Worm (Caenorhabditis elegans): ENCODE data around the gene W06A11.1.

Gene W06A11.1

DNA sequence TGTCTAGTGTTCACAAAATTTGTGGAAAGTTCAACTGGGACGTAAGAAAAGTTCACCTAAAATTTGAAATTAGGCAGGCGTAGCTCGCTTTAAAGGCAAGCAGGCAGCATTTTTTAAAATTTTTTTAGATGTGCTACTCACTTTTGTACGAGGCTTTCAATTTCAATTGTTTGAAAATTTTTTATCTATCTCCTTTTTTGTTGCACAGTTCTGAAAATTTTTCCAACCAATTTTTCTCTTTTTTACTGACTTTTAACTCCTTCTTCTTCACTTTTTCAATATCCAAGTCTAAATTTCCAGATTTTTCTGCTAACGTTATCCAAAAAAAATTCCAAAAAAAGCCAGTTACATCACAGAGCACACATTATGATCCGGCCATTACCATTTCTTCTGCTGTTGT lies at the start of gene W06A11.1:
TSS of gene W06A11.1 (plus strand) at position 301 of the 400 bp plus-strand sequence.
- TF ChIP-seq arid-1 (GFP tag; conservative IDR thresholded peaks at IDR 0.05) (no peak), hlh-11 (tag; optimal IDR thresholded peaks at IDR 0.05) (no peak), gei-8 (GFP tag; optimal IDR thresholded peaks at IDR 0.05) (no peak), lin-38 (GFP tag; IDR thresholded peaks at IDR 0.05) (no peak), aly-2 (tag; optimal IDR thresholded peaks at IDR 0.05) (no peak), ceh-20 (GFP tag; IDR thresholded peaks at IDR 0.05) (no peak), daf-8 (GFP tag; IDR thresholded peaks at IDR 0.05) (no peak), lin-13 (GFP tag; optimal IDR thresholded peaks at IDR 0.05) (no peak), spr-3 (GFP tag; optimal IDR thresholded peaks at IDR 0.05) (no peak)

DNA sequence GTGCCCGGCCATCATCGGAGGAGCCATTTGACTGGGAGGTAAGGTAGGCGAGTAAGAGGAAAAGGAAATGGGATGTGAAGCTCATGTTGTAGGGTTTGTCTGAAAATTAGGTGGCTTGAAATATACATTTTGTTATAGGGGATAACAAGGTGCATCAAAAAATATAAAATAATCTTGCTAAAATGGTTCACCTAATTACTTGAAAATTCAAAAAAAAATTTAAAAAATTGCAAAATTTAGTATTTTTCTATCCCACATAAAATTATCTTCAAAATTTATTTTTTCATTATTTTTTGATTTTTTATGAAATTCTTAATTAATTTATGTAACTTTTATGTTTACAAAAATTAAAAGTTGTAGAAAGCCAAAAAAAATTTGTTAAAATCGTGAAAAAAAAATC lies 48.7 kb upstream of the W06A11.1 start, which contains the start of gene K07D4.6:
TSS of gene K07D4.6 (minus strand) at position 101 of the 400 bp plus-strand sequence.
- TF ChIP-seq nhr-28 (tag; optimal IDR thresholded peaks at IDR 0.05) = no peak
- TF ChIP-seq ztf-11 (tag; optimal IDR thresholded peaks at IDR 0.05) = no peak
- no peak for TF ChIP-seq ama-1 (optimal IDR thresholded peaks at IDR 0.05)
- TF ChIP-seq nhr-77 (tag; optimal IDR thresholded peaks at IDR 0.05) = no peak
- TF ChIP-seq Y75B8A.6 (GFP tag; IDR thresholded peaks at IDR 0.05) = no peak
- TF ChIP-seq Y5F2A.4 (GFP tag; optimal IDR thresholded peaks at IDR 0.05) = no peak
- no peak for TF ChIP-seq madf-5 (GFP tag; IDR thresholded peaks at IDR 0.05)
- TF ChIP-seq php-3 (GFP tag; IDR thresholded peaks at IDR 0.05) = no peak
- TF ChIP-seq mdl-1 (tag; optimal IDR thresholded peaks at IDR 0.05) = no peak
- no peak for TF ChIP-seq nhr-42 (GFP tag; IDR thresholded peaks at IDR 0.05)
- TF ChIP-seq spr-1 (tag; optimal IDR thresholded peaks at IDR 0.05) = no peak
- no peak for TF ChIP-seq ZK546.5 (tag; optimal IDR thresholded peaks at IDR 0.05)
- TF ChIP-seq aha-1 (tag) = no peak
- TF ChIP-seq jun-1 (tag; optimal IDR thresholded peaks at IDR 0.05) = no peak
- TF ChIP-seq zfp-3 (GFP tag; conservative IDR thresholded peaks at IDR 0.05) = no peak
- TF ChIP-seq Y48G9A.11 (GFP tag; IDR thresholded peaks at IDR 0.05) = no peak
- no peak for TF ChIP-seq aly-2 (tag; optimal IDR thresholded peaks at IDR 0.05)
- TF ChIP-seq tra-1 (GFP tag; IDR thresholded peaks at IDR 0.05) = no peak
- TF ChIP-seq unc-62 (GFP tag; optimal IDR thresholded peaks at IDR 0.05 in 1 of 2) = no peak
- TF ChIP-seq unc-62 (tag; optimal IDR thresholded peaks at IDR 0.05) = no peak
- TF ChIP-seq snpc-4 (tag; optimal IDR thresholded peaks at IDR 0.05) = no peak

DNA sequence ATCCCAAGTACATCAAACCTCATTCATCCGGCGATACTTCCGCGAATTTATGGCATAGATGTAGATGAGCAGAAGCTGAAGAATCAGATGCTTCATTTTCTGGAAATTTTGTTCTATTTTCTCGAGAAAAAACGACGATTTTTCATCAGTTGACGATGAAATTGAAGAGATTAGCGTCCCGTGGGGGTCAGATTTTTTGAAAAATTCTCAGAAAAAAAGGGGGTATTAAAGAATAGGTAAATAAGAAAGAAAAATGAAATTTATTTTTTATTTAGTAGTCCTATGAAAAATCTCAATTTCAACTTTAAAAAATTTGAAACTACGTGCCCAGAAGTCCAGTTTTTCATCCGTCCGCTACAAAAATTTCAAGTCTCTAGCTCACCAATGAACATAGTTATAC lies 41.9 kb upstream of the W06A11.1 start, which contains the start of gene K07D4.5:
TSS of gene K07D4.5 (minus strand) at position 101 of the 400 bp plus-strand sequence.
- TF ChIP-seq aha-1 (tag) (no peak), hlh-30 (tag; optimal IDR thresholded peaks at IDR 0.05; ENCODE audit: insufficient read depth) (no peak), daf-19 (GFP tag; conservative IDR thresholded peaks at IDR 0.05) (no peak)

DNA sequence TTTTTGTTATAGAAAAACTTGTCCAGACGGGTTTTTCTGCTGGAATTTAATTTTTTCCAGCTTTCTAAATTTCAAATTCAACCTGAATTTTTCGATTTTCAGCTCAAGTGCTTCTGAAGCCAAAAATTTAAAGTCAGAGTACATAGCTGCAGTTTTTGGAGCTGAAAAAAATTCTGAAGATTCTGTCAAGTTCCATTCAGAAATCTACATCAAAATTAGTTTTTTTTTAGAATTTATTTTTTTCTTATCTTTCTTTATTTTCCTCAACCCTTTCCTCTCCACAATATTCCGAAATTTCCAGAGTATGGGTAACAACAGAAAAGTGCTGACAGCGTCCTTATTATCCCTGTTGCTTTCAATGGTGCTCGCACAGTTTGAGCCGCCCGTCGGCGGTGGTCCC lies 39.1 kb upstream of the W06A11.1 start, which contains the start of gene K07D4.9:
TSS of gene K07D4.9 (plus strand) at position 301 of the 400 bp plus-strand sequence.
- TF ChIP-seq daf-16 (GFP tag; optimal IDR thresholded peaks at IDR 0.05) = no peak
- TF ChIP-seq daf-16 (tag; optimal IDR thresholded peaks at IDR 0.05) = no peak
- TF ChIP-seq F37D6.2 (tag; optimal IDR thresholded peaks at IDR 0.05) = no peak
- TF ChIP-seq pqm-1 (tag; optimal IDR thresholded peaks at IDR 0.05) = no peak
- no peak for TF ChIP-seq nhr-237 (tag; optimal IDR thresholded peaks at IDR 0.05)
- TF ChIP-seq zip-2 (tag; optimal IDR thresholded peaks at IDR 0.05) = no peak
- TF ChIP-seq dmd-8 (GFP tag; IDR thresholded peaks at IDR 0.05) = no peak
- TF ChIP-seq tag-97 (GFP tag; IDR thresholded peaks at IDR 0.05) = no peak
- TF ChIP-seq mdl-1 (tag; optimal IDR thresholded peaks at IDR 0.05) = no peak
- TF ChIP-seq ceh-82 (tag; optimal IDR thresholded peaks at IDR 0.05) = no peak
- no peak for TF ChIP-seq egl-27 (tag; optimal IDR thresholded peaks at IDR 0.05)
- no peak for TF ChIP-seq skn-1 (tag; optimal IDR thresholded peaks at IDR 0.05)
- TF ChIP-seq attf-4 (tag; optimal IDR thresholded peaks at IDR 0.05) = no peak
- no peak for TF ChIP-seq rbr-2 (tag; optimal IDR thresholded peaks at IDR 0.05)
- TF ChIP-seq tra-1 (GFP tag; IDR thresholded peaks at IDR 0.05) = no peak

Data from whole organism, L4 larva.